Worm (Caenorhabditis elegans): Measurements from ENCODE around the gene C28D4.5.

DNA sequence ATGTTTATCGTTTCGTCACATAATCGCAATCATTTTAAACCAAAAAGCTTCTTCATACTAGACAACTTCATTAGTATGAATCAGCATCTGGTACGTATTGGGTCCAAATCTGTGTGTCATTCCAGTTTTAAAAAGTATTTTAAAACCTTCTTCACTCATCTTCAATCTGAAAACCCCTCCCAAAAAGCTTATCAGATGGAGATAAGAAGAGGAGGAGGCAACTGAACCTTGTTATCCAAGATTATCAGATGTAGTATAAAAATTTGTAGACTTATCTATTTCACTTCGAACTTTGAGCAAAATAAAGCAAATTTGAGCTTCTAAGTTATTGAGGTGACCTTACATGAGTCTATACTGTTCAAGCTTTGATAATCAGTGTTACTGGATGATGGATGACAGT lies 36.8 kb downstream of the C28D4.5 start, which contains the start of gene nhr-38:
- no peak for TF ChIP-seq R02D3.7 (tag; optimal IDR thresholded peaks at IDR 0.05)
- no peak for TF ChIP-seq nhr-11 (tag; optimal IDR thresholded peaks at IDR 0.05)
- no peak for TF ChIP-seq pha-4 (tag; optimal IDR thresholded peaks at IDR 0.05)
- no peak for TF ChIP-seq ama-1 (optimal IDR thresholded peaks at IDR 0.05)
- TF ChIP-seq sea-2 (GFP tag; optimal IDR thresholded peaks at IDR 0.05): no peak
- no peak for TF ChIP-seq unc-62 (GFP tag; optimal IDR thresholded peaks at IDR 0.05)

Data from whole organism, L3 larva.